Fruit fly (Drosophila melanogaster) whole organism, prepupa: ENCODE results near the gene por.

Experiments
- Blimp-1 ChIP-seq: fragments of 200-800 bp; sonication (Bioruptor generic); optimal IDR thresholded peaks from 3 replicates; lab custom pipeline; 2017; ENCODE audit warnings: missing biosample characterization, missing genetic modification characterization, mild to moderate bottlenecking, moderate library complexity, missing genetic modification reagents
- CG11902 ChIP-seq: fragments of 200-800 bp; sonication (Bioruptor generic); optimal IDR thresholded peaks from 3 replicates; lab custom pipeline; 2016; ENCODE audit warnings: missing biosample characterization, missing genetic modification characterization
- CG1621 ChIP-seq: fragments of 200-800 bp; sonication (Bioruptor generic); optimal IDR thresholded peaks from 3 replicates; lab custom pipeline; 2018; ENCODE audit warnings: missing biosample characterization, mild to moderate bottlenecking, missing genetic modification characterization
- CG16779 ChIP-seq: fragments of 200-800 bp; sonication (Bioruptor generic); optimal IDR thresholded peaks from 3 replicates; lab custom pipeline; 2017; ENCODE audit warnings: missing biosample characterization, mild to moderate bottlenecking, missing genetic modification characterization
- CG3919 ChIP-seq: fragments of 200-800 bp; sonication (Bioruptor generic); optimal IDR thresholded peaks from 3 replicates; lab custom pipeline; 2016; ENCODE audit warnings: missing biosample characterization, missing genetic modification characterization
- CG6792 ChIP-seq: fragments of 200-800 bp; sonication (Bioruptor generic); optimal IDR thresholded peaks from 3 replicates; lab custom pipeline; 2016; ENCODE audit warnings: missing biosample characterization, missing genetic modification characterization
- CG9139 ChIP-seq: fragments of 200-800 bp; sonication (Bioruptor generic); optimal IDR thresholded peaks from 3 replicates; lab custom pipeline; 2017; ENCODE audit warnings: missing biosample characterization, mild to moderate bottlenecking, missing genetic modification characterization
- Eip93F ChIP-seq: fragments of 200-800 bp; sonication (Bioruptor generic); optimal IDR thresholded peaks from 2 replicates; lab custom pipeline; 2016; ENCODE audit warnings: missing biosample characterization, mild to moderate bottlenecking, missing genetic modification characterization
- Hr38 ChIP-seq: sonication (Bioruptor generic); optimal IDR thresholded peaks from 2 replicates; lab custom pipeline; 2016; ENCODE audit warnings: missing biosample characterization, missing genetic modification characterization
- Sox102F ChIP-seq: fragments of 200-800 bp; sonication (Bioruptor generic); optimal IDR thresholded peaks from 2 replicates; lab custom pipeline; 2016; ENCODE audit warnings: missing biosample characterization, mild to moderate bottlenecking, missing genetic modification characterization
- cyc ChIP-seq: fragments of 200-800 bp; sonication (Bioruptor generic); optimal IDR thresholded peaks from 3 replicates; lab custom pipeline; 2016; ENCODE audit warnings: missing biosample characterization, missing genetic modification characterization
- fkh ChIP-seq: fragments of 200-800 bp; sonication (Bioruptor generic); optimal IDR thresholded peaks from 3 replicates; lab custom pipeline; 2017; ENCODE audit warnings: missing biosample characterization, mild to moderate bottlenecking, missing genetic modification characterization, moderate library complexity
- lz ChIP-seq: fragments of 200-800 bp; sonication (Bioruptor generic); optimal IDR thresholded peaks from 3 replicates; lab custom pipeline; 2016; ENCODE audit warnings: missing biosample characterization, missing genetic modification characterization
- svp ChIP-seq: fragments of 200-800 bp; sonication (Bioruptor generic); peaks from one replicate; lab custom pipeline; 2016; ENCODE audit warnings: missing biosample characterization, missing genetic modification characterization

DNA sequence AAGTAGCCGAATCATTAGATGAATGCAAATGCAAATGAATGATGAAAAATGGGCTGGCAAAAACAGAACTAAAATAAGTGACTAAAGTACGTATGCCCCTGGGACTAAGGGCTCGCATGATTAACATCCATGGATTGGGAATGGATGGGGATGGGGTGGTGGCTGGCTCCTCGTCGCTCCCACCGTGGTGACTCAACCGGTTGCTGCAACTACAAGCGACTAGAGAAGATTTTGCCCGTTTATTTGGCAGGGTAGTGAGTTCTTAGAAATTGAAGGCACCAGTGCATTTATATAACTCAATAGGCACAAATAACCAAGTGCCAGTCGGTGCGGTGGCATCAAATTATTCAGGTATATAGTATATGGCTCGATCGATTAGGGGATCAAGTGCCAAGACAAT is 7.1 kb upstream of the por start, which contains the start of gene Tsf1:
- TF ChIP-seq Sox102F (GFP tag; lab: Kevin White, UChicago), result no peak
- TF ChIP-seq Eip93F (GFP tag; lab: Kevin White, UChicago), result no peak
- TF ChIP-seq CG9139 (GFP tag; lab: Kevin White, UChicago), result no peak
- TF ChIP-seq CG11902, result no peak
- TF ChIP-seq CG3919 (GFP tag; lab: Kevin White, UChicago), result no peak
- TF ChIP-seq CG16779 (tag; lab: Kevin White, UChicago), result no peak
- no peak for TF ChIP-seq svp
- no peak for TF ChIP-seq CG6792
- TF ChIP-seq CG1621 (tag; lab: Kevin White, UChicago), result no peak
- no peak for TF ChIP-seq lz (GFP tag; lab: Kevin White, UChicago)
- no peak for TF ChIP-seq Blimp-1 (GFP tag; lab: Kevin White, UChicago)
- TF ChIP-seq cyc, result no peak
- TF ChIP-seq fkh (GFP tag; lab: Kevin White, UChicago), result no peak
- no peak for TF ChIP-seq Hr38 (GFP tag; lab: Kevin White, UChicago)
